Fruit fly (Drosophila melanogaster) whole organism, embryonic: Measurements from ENCODE around the gene Irbp.

Source experiments
- Asciz ChIP-seq: fragments of 200-800 bp; sonication (Bioruptor generic); optimal IDR thresholded peaks from 2 replicates; lab custom pipeline; 2017; ENCODE audit warnings: missing biosample characterization, mild to moderate bottlenecking, missing genetic modification characterization, missing genetic modification reagents
- BtbVII ChIP-seq: fragments of 200-800 bp; sonication (Bioruptor generic); optimal IDR thresholded peaks from 3 replicates; lab custom pipeline; 2017; ENCODE audit warnings: missing biosample characterization, mild to moderate bottlenecking, missing genetic modification characterization
- CG10543 ChIP-seq: fragments of 200-800 bp; sonication (Bioruptor generic); optimal IDR thresholded peaks from 3 replicates; lab custom pipeline; 2017; ENCODE audit warnings: missing biosample characterization, mild to moderate bottlenecking, missing genetic modification characterization, moderate library complexity
- CG11398 ChIP-seq: fragments of 200-800 bp; sonication (Bioruptor generic); optimal IDR thresholded peaks from 2 replicates; lab custom pipeline; 2016; ENCODE audit warnings: missing biosample characterization, missing genetic modification characterization
- CG12942 ChIP-seq: fragments of 200-800 bp; sonication (Bioruptor generic); optimal IDR thresholded peaks from 3 replicates; lab custom pipeline; 2016; ENCODE audit warnings: missing biosample characterization, missing genetic modification characterization
- CG15073 ChIP-seq: fragments of 200-800 bp; sonication (Bioruptor generic); optimal IDR thresholded peaks from 2 replicates; lab custom pipeline; 2016; ENCODE audit warnings: missing biosample characterization, missing genetic modification characterization
- CG2116 ChIP-seq: fragments of 200-800 bp; sonication (Bioruptor generic); optimal IDR thresholded peaks from 3 replicates; lab custom pipeline; 2018; ENCODE audit warnings: missing biosample characterization, mild to moderate bottlenecking, missing genetic modification characterization
- CG2120 ChIP-seq: fragments of 200-800 bp; sonication (Bioruptor generic); optimal IDR thresholded peaks from 3 replicates; lab custom pipeline; 2016; ENCODE audit warnings: missing biosample characterization, missing genetic modification characterization
- CG2129 ChIP-seq: fragments of 200-800 bp; sonication (Bioruptor generic); IDR thresholded peaks from 2 replicates; pipeline ENCODE4 v1.3.6; 2022; ENCODE audit warnings: missing biosample characterization, missing genetic modification characterization; ENCODE audit not compliant: partially characterized antibody
- CG2678 ChIP-seq: fragments of 200-800 bp; sonication (Bioruptor generic); optimal IDR thresholded peaks from 3 replicates; lab custom pipeline; 2019; ENCODE audit warnings: missing biosample characterization, mild to moderate bottlenecking, missing genetic modification characterization, moderate library complexity
- CG2889 ChIP-seq: fragments of 200-800 bp; sonication (Bioruptor generic); IDR thresholded peaks from 3 replicates; pipeline ENCODE4 v1.3.6; 2022; ENCODE audit warnings: missing biosample characterization, missing genetic modification characterization
- CG31388 ChIP-seq: fragments of 200-800 bp; sonication (Bioruptor generic); optimal IDR thresholded peaks from 2 replicates; lab custom pipeline; 2016; ENCODE audit warnings: missing biosample characterization, missing genetic modification characterization
- CG3163 ChIP-seq: fragments of 200-800 bp; sonication (Bioruptor generic); optimal IDR thresholded peaks from 3 replicates; lab custom pipeline; 2016; ENCODE audit warnings: missing biosample characterization, missing genetic modification characterization
- CG3407 ChIP-seq: fragments of 200-800 bp; sonication (Bioruptor generic); optimal IDR thresholded peaks from 2 replicates; lab custom pipeline; 2018; ENCODE audit warnings: missing biosample characterization, mild to moderate bottlenecking, missing genetic modification characterization
- CG4282 ChIP-seq: fragments of 200-800 bp; sonication (Bioruptor generic); optimal IDR thresholded peaks from 2 replicates; lab custom pipeline; 2016; ENCODE audit warnings: missing biosample characterization, missing genetic modification characterization
- CG6854 ChIP-seq: fragments of 200-800 bp; sonication (Bioruptor generic); optimal IDR thresholded peaks from 3 replicates; lab custom pipeline; 2017; ENCODE audit warnings: missing biosample characterization, mild to moderate bottlenecking, missing genetic modification characterization
- CHES-1-like ChIP-seq: fragments of 200-800 bp; sonication (Bioruptor generic); optimal IDR thresholded peaks from 2 replicates; lab custom pipeline; 2016; ENCODE audit warnings: missing biosample characterization, missing genetic modification characterization
- CrebB ChIP-seq: fragments of 200-800 bp; sonication (Bioruptor generic); optimal IDR thresholded peaks from 3 replicates; lab custom pipeline; 2018; ENCODE audit warnings: missing biosample characterization, mild to moderate bottlenecking, missing genetic modification characterization
- D19A ChIP-seq: fragments of 200-800 bp; optimal IDR thresholded peaks from 3 replicates; lab custom pipeline; 2019; ENCODE audit warnings: missing biosample characterization, mild to moderate bottlenecking, missing genetic modification characterization, moderate library complexity
- Dip2 ChIP-seq: fragments of 200-800 bp; sonication (Bioruptor generic); IDR thresholded peaks from 2 replicates; pipeline ENCODE4 v1.3.6; 2022; ENCODE audit warnings: missing biosample characterization, missing genetic modification characterization
- E2f1 ChIP-seq: fragments of 200-800 bp; sonication (Bioruptor generic); IDR thresholded peaks from 2 replicates; pipeline ENCODE4 v1.3.6; 2022; ENCODE audit warnings: missing biosample characterization, missing genetic modification characterization
- Elba2 ChIP-seq: fragments of 200-800 bp; sonication (Bioruptor generic); optimal IDR thresholded peaks from 3 replicates; lab custom pipeline; 2016; ENCODE audit warnings: missing biosample characterization, missing genetic modification characterization
- Ets97D ChIP-seq: fragments of 200-800 bp; sonication (Bioruptor generic); optimal IDR thresholded peaks from 3 replicates; lab custom pipeline; 2016; ENCODE audit warnings: missing biosample characterization, missing genetic modification characterization
- Fer2 ChIP-seq: fragments of 200-800 bp; sonication (Bioruptor generic); optimal IDR thresholded peaks from 2 replicates; lab custom pipeline; 2018; ENCODE audit warnings: missing biosample characterization, mild to moderate bottlenecking, missing genetic modification characterization, moderate library complexity
- HLH3B ChIP-seq: fragments of 200-800 bp; sonication (Bioruptor generic); IDR thresholded peaks from 2 replicates; pipeline ENCODE4 v1.3.6; 2022; ENCODE audit warnings: missing biosample characterization, missing genetic modification characterization
- HLHmδ ChIP-seq: fragments of 200-800 bp; sonication (Bioruptor generic); optimal IDR thresholded peaks from 2 replicates; lab custom pipeline; 2018; ENCODE audit warnings: missing biosample characterization, mild to moderate bottlenecking, missing genetic modification characterization, moderate library complexity
- Hr78 ChIP-seq, 2 experiments: fragments of 200-800 bp in 1 of 2; fragments of >200 bp in 1 of 2; sonication (Bioruptor generic) in 1 of 2; optimal IDR thresholded peaks; 2 replicates each; lab custom pipeline; 2017 to 2019; ENCODE audit warnings: missing biosample characterization in 2 of 2, missing genetic modification characterization in 2 of 2, mild to moderate bottlenecking in 1 of 2, moderate library complexity in 1 of 2
- Ptx1 ChIP-seq: fragments of 200-800 bp; sonication (Bioruptor generic); IDR thresholded peaks from 2 replicates; pipeline ENCODE4 v1.3.6; 2022; ENCODE audit warnings: missing biosample characterization, missing genetic modification characterization
- Sox100B ChIP-seq: fragments of 200-800 bp; sonication (Bioruptor generic); optimal IDR thresholded peaks from 3 replicates; lab custom pipeline; 2018; ENCODE audit warnings: missing biosample characterization, mild to moderate bottlenecking, missing genetic modification characterization
- Sox102F ChIP-seq: fragments of 200-800 bp; sonication (Bioruptor generic); optimal IDR thresholded peaks from 2 replicates; lab custom pipeline; 2018; ENCODE audit warnings: missing biosample characterization, mild to moderate bottlenecking, missing genetic modification characterization, moderate library complexity
- Sry-δ ChIP-seq: fragments of 200-800 bp; sonication (Bioruptor generic); optimal IDR thresholded peaks from 2 replicates; lab custom pipeline; 2016; ENCODE audit warnings: missing biosample characterization, missing genetic modification characterization
- ap ChIP-seq: fragments of 200-800 bp; sonication (Bioruptor generic); IDR thresholded peaks from 2 replicates; pipeline ENCODE4 v1.3.6; 2022; ENCODE audit warnings: missing biosample characterization, missing genetic modification characterization
- bsh ChIP-seq, 2 experiments: fragments of 200-800 bp; sonication (Bioruptor generic); optimal IDR thresholded peaks; 2 replicates each; lab custom pipeline; 2017 to 2018; ENCODE audit warnings: mild to moderate bottlenecking in 2 of 2, missing biosample characterization in 2 of 2, missing genetic modification characterization in 2 of 2, moderate library complexity in 1 of 2
- crol ChIP-seq: fragments of 200-800 bp; sonication (Bioruptor generic); IDR thresholded peaks from 2 replicates; pipeline ENCODE4 v1.3.6; 2022; ENCODE audit warnings: missing biosample characterization, missing genetic modification characterization
- dimm ChIP-seq: fragments of 200-800 bp; sonication (Bioruptor generic); IDR thresholded peaks from 2 replicates; pipeline ENCODE4 v1.3.6; 2022; ENCODE audit warnings: missing biosample characterization, missing genetic modification characterization
- dysf ChIP-seq: fragments of 200-800 bp; sonication (Bioruptor generic); IDR thresholded peaks from 3 replicates; pipeline ENCODE4 v1.3.6; 2022; ENCODE audit warnings: missing biosample characterization, missing genetic modification characterization
- fd96Cb ChIP-seq: fragments of 200-800 bp; sonication (Bioruptor generic); optimal IDR thresholded peaks from 2 replicates; lab custom pipeline; 2018; ENCODE audit warnings: missing biosample characterization, mild to moderate bottlenecking, missing genetic modification characterization, moderate library complexity
- fru ChIP-seq: fragments of >200 bp; optimal IDR thresholded peaks from 2 replicates; lab custom pipeline; 2017
- hth ChIP-seq: fragments of >200 bp; optimal IDR thresholded peaks from 2 replicates; lab custom pipeline; 2017; ENCODE audit warnings: inconsistent platforms
- jigr1 ChIP-seq: fragments of 200-800 bp; sonication (Bioruptor generic); IDR thresholded peaks from 3 replicates; pipeline ENCODE4 v1.3.6; 2022; ENCODE audit warnings: missing biosample characterization, missing genetic modification characterization
- jing ChIP-seq: fragments of 200-800 bp; sonication (Bioruptor generic); optimal IDR thresholded peaks from 2 replicates; lab custom pipeline; 2018; ENCODE audit warnings: missing biosample characterization, mild to moderate bottlenecking, missing genetic modification characterization
- kah ChIP-seq: fragments of 200-800 bp; sonication (Bioruptor generic); optimal IDR thresholded peaks from 2 replicates; lab custom pipeline; 2018; ENCODE audit warnings: missing biosample characterization, mild to moderate bottlenecking, missing genetic modification characterization
- ken ChIP-seq: fragments of 200-800 bp; sonication (Bioruptor generic); IDR thresholded peaks from 3 replicates; pipeline ENCODE4 v1.3.6; 2022; ENCODE audit warnings: missing biosample characterization, missing genetic modification characterization
- peb ChIP-seq: fragments of 200-800 bp; sonication (Bioruptor generic); IDR thresholded peaks from 2 replicates; pipeline ENCODE4 v1.3.6; 2022; ENCODE audit warnings: missing biosample characterization, missing genetic modification characterization
- rib ChIP-seq: fragments of 200-800 bp; sonication (Bioruptor generic); IDR thresholded peaks from 2 replicates; pipeline ENCODE4 v1.3.6; 2022; ENCODE audit warnings: missing biosample characterization, missing genetic modification characterization
- scrt ChIP-seq: fragments of 200-800 bp; sonication (Bioruptor generic); optimal IDR thresholded peaks from 2 replicates; lab custom pipeline; 2018; ENCODE audit warnings: missing biosample characterization, mild to moderate bottlenecking, missing genetic modification characterization, moderate library complexity
- seq ChIP-seq: fragments of 200-800 bp; sonication (Bioruptor generic); IDR thresholded peaks from 2 replicates; pipeline ENCODE4 v1.3.6; 2022; ENCODE audit warnings: missing biosample characterization, missing genetic modification characterization
- slbo ChIP-seq: fragments of 200-800 bp; sonication (Bioruptor generic); IDR thresholded peaks from 2 replicates; pipeline ENCODE4 v1.3.6; 2022; ENCODE audit warnings: missing biosample characterization, missing genetic modification characterization
- so ChIP-seq: fragments of 200-800 bp; sonication (Bioruptor generic); IDR thresholded peaks from 3 replicates; pipeline ENCODE4 v1.3.6; 2022; ENCODE audit warnings: missing biosample characterization, missing genetic modification characterization
- sug ChIP-seq: fragments of 200-800 bp; optimal IDR thresholded peaks from 2 replicates; lab custom pipeline; 2019; ENCODE audit warnings: missing biosample characterization, mild to moderate bottlenecking, missing genetic modification characterization, moderate library complexity
- zf30C ChIP-seq: fragments of 200-800 bp; sonication (Bioruptor generic); optimal IDR thresholded peaks from 3 replicates; lab custom pipeline; 2018; ENCODE audit warnings: missing biosample characterization, mild to moderate bottlenecking, missing genetic modification characterization
- zfh2 ChIP-seq: fragments of 200-800 bp; sonication (Bioruptor generic); optimal IDR thresholded peaks from 2 replicates; lab custom pipeline; 2016; ENCODE audit warnings: missing biosample characterization, missing genetic modification characterization

Gene Irbp

DNA sequence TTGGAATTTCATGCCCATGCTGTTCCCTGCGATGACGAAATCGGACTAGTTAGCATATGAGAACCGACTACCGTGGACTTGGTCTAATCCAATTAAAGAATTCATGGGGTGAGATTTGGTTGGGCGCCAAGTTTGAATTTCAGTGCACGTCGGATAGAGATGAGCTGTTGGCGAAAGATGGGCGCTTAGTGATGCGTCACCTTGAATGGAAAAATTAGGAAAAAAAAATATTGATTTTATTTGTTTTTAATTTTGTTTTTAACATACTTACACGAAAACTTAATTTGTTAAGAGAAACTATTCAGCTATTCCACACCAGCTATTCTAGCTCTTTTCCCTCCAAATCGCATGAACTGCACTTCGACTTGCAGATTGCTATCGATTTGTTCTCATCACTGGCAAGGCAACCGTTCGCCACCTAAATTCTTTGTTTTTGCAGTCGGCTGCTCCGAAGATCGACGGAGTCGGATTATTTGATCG lies 11.8 kb downstream of the Irbp start, which contains the start of the genes ninaG and Sptz (continued):
- TF ChIP-seq Asciz (peak; percentile 80), CG12942 (GFP tag; lab: Kevin White, UChicago) (peak; percentile 94), CG2889 (GFP tag; lab: Robert Waterston, UW) (peak; percentile 92), so (GFP tag; lab: Robert Waterston, UW) (peak; percentile 91; the same call in 2 of the 3 replicates), dimm (peak; percentile 83), fd96Cb (tag; lab: Kevin White, UChicago) (peak; percentile 92), Sox100B (GFP tag; lab: Kevin White, UChicago) (no peak), E2f1 (peak; percentile 94), HLH3B (GFP tag; lab: Robert Waterston, UW) (peak; percentile 95), CG6854 (GFP tag; lab: Kevin White, UChicago) (peak; percentile 11), Hr78 (GFP tag; optimal IDR thresholded peaks at IDR 0.05; lab: Kevin White, UChicago) (no peak), Elba2 (GFP tag; lab: Kevin White, UChicago) (peak; percentile 80), CG11398 (GFP tag; lab: Kevin White, UChicago) (peak; percentile 83), CG15073 (GFP tag; lab: Kevin White, UChicago) (peak; percentile 63), dysf (GFP tag; lab: Robert Waterston, UW) (peak; percentile 97), crol (GFP tag; lab: Robert Waterston, UW) (peak; percentile 50; the same call in 1 of the 2 replicates), CG31388 (GFP tag; lab: Kevin White, UChicago) (peak; percentile 89), CG3407 (GFP tag; lab: Kevin White, UChicago) (peak; percentile 83), fru (lab: Kevin White, UChicago) (no peak), CHES-1-like (peak; percentile 93), rib (GFP tag; lab: Robert Waterston, UW) (peak; percentile 83), Fer2 (tag; lab: Kevin White, UChicago) (peak; percentile 84), Ptx1 (GFP tag; lab: Robert Waterston, UW) (peak; percentile 98), Sox102F (GFP tag; lab: Kevin White, UChicago) (peak; percentile 92), CrebB (tag; lab: Kevin White, UChicago) (peak; percentile 77), Ets97D (peak; percentile 90), CG3163 (peak; percentile 75), zf30C (GFP tag; lab: Kevin White, UChicago) (no peak), hth (lab: Kevin White, UChicago) (no peak), BtbVII (GFP tag; lab: Kevin White, UChicago) (peak; percentile 74), D19A (tag; lab: Kevin White, UChicago) (no peak), jing (peak; percentile 82), peb (peak; percentile 95), slbo (GFP tag; lab: Robert Waterston, UW) (peak; percentile 97), CG4282 (GFP tag; lab: Kevin White, UChicago) (peak; percentile 88), ken (GFP tag; lab: Robert Waterston, UW) (peak; percentile 96), HLHmδ (GFP tag; lab: Kevin White, UChicago) (no peak), bsh (GFP tag; optimal IDR thresholded peaks at IDR 0.05; lab: Kevin White, UChicago) (peak in 1 of 2 experiments; percentile 93), jigr1 (GFP tag; lab: Robert Waterston, UW) (peak; percentile 90), CG2129 (no peak), CG10543 (GFP tag; lab: Kevin White, UChicago) (peak; percentile 76), zfh2 (GFP tag; lab: Kevin White, UChicago) (peak; percentile 97), CG2678 (tag; lab: Kevin White, UChicago) (peak; percentile 91), seq (GFP tag; lab: Robert Waterston, UW) (peak; percentile 86), Dip2 (GFP tag; lab: Robert Waterston, UW) (peak; percentile 43; the same call in 1 of the 2 replicates), Sry-δ (GFP tag; lab: Kevin White, UChicago) (peak; percentile 91), CG2120 (GFP tag; lab: Kevin White, UChicago) (peak; percentile 97), kah (peak; percentile 34), CG2116 (GFP tag; lab: Kevin White, UChicago) (peak; percentile 95), scrt (GFP tag; lab: Kevin White, UChicago) (no peak), sug (tag; lab: Kevin White, UChicago) (no peak), ap (GFP tag; lab: Robert Waterston, UW) (peak; percentile 93)
